Worm (Caenorhabditis elegans): ENCODE measurements around the gene F09C6.15.

ce11 chrV:16916079-16916478, 22.5 kb downstream of the F09C6.15 start, which contains the start of gene F09C6.10:
- TF ChIP-seq skn-1 (tag; optimal IDR thresholded peaks at IDR 0.05) (no peak), hlh-17 (GFP tag; optimal IDR thresholded peaks at IDR 0.05; ENCODE audit: borderline replicate concordance) (no peak), unc-86 (tag; optimal IDR thresholded peaks at IDR 0.05) (no peak), nhr-76 (tag; optimal IDR thresholded peaks at IDR 0.05) (no peak), ets-5 (GFP tag; IDR thresholded peaks at IDR 0.05) (no peak), nhr-11 (tag; optimal IDR thresholded peaks at IDR 0.05) (no peak), C16A3.4 (tag; optimal IDR thresholded peaks at IDR 0.05) (no peak), fkh-10 (GFP tag; optimal IDR thresholded peaks at IDR 0.05) (no peak), lsy-2 (tag; optimal IDR thresholded peaks at IDR 0.05) (no peak), ama-1 (optimal IDR thresholded peaks at IDR 0.05) (no peak), nhr-77 (tag; optimal IDR thresholded peaks at IDR 0.05) (no peak), F16B12.6 (tag; optimal IDR thresholded peaks at IDR 0.05) (no peak)

All from whole organism, L1 larva.